Worm (Caenorhabditis elegans) whole organism, young adult: ENCODE data around the gene gst-29.

ENCODE experiments used
- F52B5.7 ChIP-seq: sonication (generic microtip); optimal IDR thresholded peaks from 2 replicates; lab custom pipeline; 2016; ENCODE audit warnings: mild to moderate bottlenecking, missing genetic modification characterization, missing compliant biosample characterization
- ets-4 ChIP-seq: fragments of 200-800 bp; sonication (Bioruptor generic); optimal IDR thresholded peaks from 2 replicates; lab custom pipeline; 2018; ENCODE audit warnings: mild to moderate bottlenecking, missing genetic modification characterization, missing compliant biosample characterization
- lin-35 ChIP-seq, 3 experiments: fragments of 150-350 bp in 2 of 3; sonication (generic microtip) in 1 of 3; optimal IDR thresholded peaks; 2 replicates each; lab custom pipeline; 2014 to 2018; ENCODE audit warnings: missing biosample characterization in 3 of 3, missing genetic modification characterization in 3 of 3, missing genetic modification reagents in 3 of 3
- mel-28 ChIP-seq: sonication (generic microtip); optimal IDR thresholded peaks from 2 replicates; lab custom pipeline; 2016; ENCODE audit warnings: borderline replicate concordance, mild to moderate bottlenecking, missing genetic modification characterization, missing compliant biosample characterization
- sea-2 ChIP-seq: fragments of 200-800 bp; sonication (Bioruptor generic); IDR thresholded peaks from 2 replicates; pipeline ENCODE4 v1.3.6; 2022; ENCODE audit warnings: missing genetic modification characterization, missing compliant biosample characterization

DNA sequence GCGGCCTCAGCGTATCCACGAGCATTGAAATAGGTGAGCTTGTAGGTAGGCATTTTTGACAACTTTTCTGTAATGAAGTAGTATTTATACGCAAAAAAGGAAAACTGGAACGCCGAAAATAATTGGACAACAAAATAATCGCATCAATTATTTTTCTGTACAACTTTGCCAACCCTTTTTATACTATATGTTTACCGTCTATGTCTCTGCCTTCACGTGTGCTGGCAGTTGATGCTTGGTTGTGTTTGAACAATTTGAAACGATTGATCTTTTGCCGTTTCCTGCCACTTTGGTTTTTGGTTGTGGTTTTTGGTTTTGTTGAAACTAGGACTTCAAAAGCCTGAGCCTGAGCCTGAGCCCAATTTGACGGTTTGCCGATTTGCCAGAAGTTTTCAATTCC is 2.3 kb downstream of the gst-29 start, which contains the start of gene gst-28:
- TF ChIP-seq mel-28 (tag; lab: Kevin White, UChicago) (no peak), sea-2 (no peak), F52B5.7 (no peak), ets-4 (GFP tag; lab: Kevin White, UChicago) (no peak), lin-35 (GFP tag; optimal IDR thresholded peaks at IDR 0.05; lab: Kevin White, UChicago) (no peak)
